Worm (Caenorhabditis elegans) whole organism, L3 larva: ENCODE data around the gene T02E9.6.

ENCODE experiments used
- ZK546.5 ChIP-seq: sonication (generic microtip); optimal IDR thresholded peaks from 2 replicates; lab custom pipeline; 2017; ENCODE audit warnings: missing biosample characterization, missing genetic modification characterization
- aly-2 ChIP-seq: fragments of 150-350 bp; optimal IDR thresholded peaks from 2 replicates; lab custom pipeline; 2014; ENCODE audit warnings: missing biosample characterization, missing genetic modification characterization
- ama-1 ChIP-seq: fragments of 150-350 bp; optimal IDR thresholded peaks from 2 replicates; lab custom pipeline; 2018
- ceh-16 ChIP-seq: sonication (generic microtip); optimal IDR thresholded peaks from 2 replicates; lab custom pipeline; 2017; ENCODE audit warnings: missing biosample characterization, missing genetic modification characterization
- ceh-28 ChIP-seq: fragments of 150-350 bp; optimal IDR thresholded peaks from 2 replicates; lab custom pipeline; 2014; ENCODE audit warnings: missing biosample characterization, missing genetic modification reagents, missing genetic modification characterization
- ceh-9 ChIP-seq: sonication (generic microtip); optimal IDR thresholded peaks from 2 replicates; lab custom pipeline; 2018; ENCODE audit warnings: missing biosample characterization, missing genetic modification characterization
- egl-27 ChIP-seq: sonication (generic microtip); optimal IDR thresholded peaks from 4 replicates; lab custom pipeline; 2017; ENCODE audit warnings: missing biosample characterization, missing genetic modification reagents, missing genetic modification characterization
- egl-5 ChIP-seq: fragments of 150-350 bp; optimal IDR thresholded peaks from 2 replicates; lab custom pipeline; 2017; ENCODE audit warnings: missing biosample characterization, missing genetic modification reagents, missing genetic modification characterization, inconsistent platforms
- elt-1 ChIP-seq: fragments of 150-350 bp; optimal IDR thresholded peaks from 2 replicates; lab custom pipeline; 2014; ENCODE audit warnings: missing biosample characterization, missing genetic modification characterization
- elt-2 ChIP-seq: sonication (generic microtip); optimal IDR thresholded peaks from 2 replicates; lab custom pipeline; 2016; ENCODE audit warnings: missing genetic modification reagents, mild to moderate bottlenecking, missing genetic modification characterization, missing compliant biosample characterization
- elt-3 ChIP-seq, 3 experiments: fragments of 150-350 bp in 1 of 3; sonication (generic microtip) in 2 of 3; optimal IDR thresholded peaks; 2 replicates in 2 of 3; 4 replicates in 1 of 3; lab custom pipeline; 2014 to 2017; ENCODE audit warnings: missing biosample characterization in 3 of 3, missing genetic modification characterization in 3 of 3
- fkh-10 ChIP-seq: sonication (generic microtip); optimal IDR thresholded peaks from 2 replicates; lab custom pipeline; 2017; ENCODE audit warnings: missing biosample characterization, missing genetic modification reagents, missing genetic modification characterization
- fos-1 ChIP-seq: fragments of 150-350 bp; optimal IDR thresholded peaks from 2 replicates; lab custom pipeline; 2014; ENCODE audit warnings: missing biosample characterization, missing genetic modification characterization
- jun-1 ChIP-seq: fragments of 150-350 bp; optimal IDR thresholded peaks from 2 replicates; lab custom pipeline; 2014; ENCODE audit warnings: missing biosample characterization, missing genetic modification reagents, missing genetic modification characterization
- lin-15B ChIP-seq: fragments of 150-350 bp; optimal IDR thresholded peaks from 2 replicates; lab custom pipeline; 2014; ENCODE audit warnings: missing biosample characterization, missing genetic modification characterization
- lin-39 ChIP-seq: fragments of 150-350 bp; optimal IDR thresholded peaks from 2 replicates; lab custom pipeline; 2018; ENCODE audit warnings: missing biosample characterization, missing genetic modification reagents, missing genetic modification characterization
- lsy-12 ChIP-seq: sonication (generic microtip); optimal IDR thresholded peaks from 2 replicates; lab custom pipeline; 2016; ENCODE audit warnings: mild to moderate bottlenecking, missing genetic modification characterization, missing compliant biosample characterization
- mml-1 ChIP-seq: fragments of 150-350 bp; sonication (generic microtip); optimal IDR thresholded peaks from 3 replicates; lab custom pipeline; 2014; ENCODE audit warnings: missing biosample characterization, missing genetic modification characterization
- nfya-1 ChIP-seq: sonication (generic microtip); optimal IDR thresholded peaks from 2 replicates; lab custom pipeline; 2017; ENCODE audit warnings: missing genetic modification characterization, mild to moderate bottlenecking, missing compliant biosample characterization, antibody characterized with exemption, moderate library complexity; ENCODE audit not compliant: insufficient read depth
- nhr-11 ChIP-seq: fragments of 150-350 bp; optimal IDR thresholded peaks from 2 replicates; lab custom pipeline; 2014; ENCODE audit warnings: missing biosample characterization, missing genetic modification characterization
- nhr-12 ChIP-seq: fragments of 150-350 bp; optimal IDR thresholded peaks from 2 replicates; lab custom pipeline; 2014; ENCODE audit warnings: missing biosample characterization, missing genetic modification characterization
- nhr-25 ChIP-seq: sonication (generic microtip); optimal IDR thresholded peaks from 2 replicates; lab custom pipeline; 2017; ENCODE audit warnings: missing biosample characterization, missing genetic modification characterization
- nhr-28 ChIP-seq: fragments of 150-350 bp; optimal IDR thresholded peaks from 2 replicates; lab custom pipeline; 2014; ENCODE audit warnings: missing biosample characterization, missing genetic modification characterization
- nhr-43 ChIP-seq: sonication (generic microtip); optimal IDR thresholded peaks from 2 replicates; lab custom pipeline; 2016; ENCODE audit warnings: mild to moderate bottlenecking, missing genetic modification characterization, missing compliant biosample characterization; ENCODE audit not compliant: poor library complexity, severe bottlenecking
- nhr-67 ChIP-seq: fragments of 150-350 bp; optimal IDR thresholded peaks from 2 replicates; lab custom pipeline; 2014; ENCODE audit warnings: missing biosample characterization, missing genetic modification characterization
- pha-4 ChIP-seq: fragments of 150-350 bp; optimal IDR thresholded peaks from 2 replicates; lab custom pipeline; 2014; ENCODE audit warnings: missing biosample characterization, missing genetic modification reagents, missing genetic modification characterization
- pqm-1 ChIP-seq: fragments of 150-350 bp; optimal IDR thresholded peaks from 2 replicates; lab custom pipeline; 2017; ENCODE audit warnings: missing biosample characterization, missing genetic modification characterization, inconsistent platforms
- skn-1 ChIP-seq: fragments of 150-350 bp; optimal IDR thresholded peaks from 2 replicates; lab custom pipeline; 2014; ENCODE audit warnings: missing biosample characterization, missing genetic modification characterization
- snpc-4 ChIP-seq: fragments of 150-350 bp; optimal IDR thresholded peaks from 2 replicates; lab custom pipeline; 2014; ENCODE audit warnings: missing biosample characterization, missing genetic modification characterization
- tbx-2 ChIP-seq: sonication (generic microtip); optimal IDR thresholded peaks from 2 replicates; lab custom pipeline; 2016; ENCODE audit warnings: mild to moderate bottlenecking, missing genetic modification characterization, missing compliant biosample characterization
- unc-39 ChIP-seq: sonication (generic microtip); optimal IDR thresholded peaks from 4 replicates; lab custom pipeline; 2017; ENCODE audit warnings: missing biosample characterization, missing genetic modification characterization
- zag-1 ChIP-seq: fragments of 150-350 bp; optimal IDR thresholded peaks from 2 replicates; lab custom pipeline; 2014; ENCODE audit warnings: missing biosample characterization, missing genetic modification characterization
- ztf-4 ChIP-seq: fragments of 150-350 bp; optimal IDR thresholded peaks from 2 replicates; lab custom pipeline; 2014; ENCODE audit warnings: missing biosample characterization, missing genetic modification characterization

T02E9.6 gene

DNA sequence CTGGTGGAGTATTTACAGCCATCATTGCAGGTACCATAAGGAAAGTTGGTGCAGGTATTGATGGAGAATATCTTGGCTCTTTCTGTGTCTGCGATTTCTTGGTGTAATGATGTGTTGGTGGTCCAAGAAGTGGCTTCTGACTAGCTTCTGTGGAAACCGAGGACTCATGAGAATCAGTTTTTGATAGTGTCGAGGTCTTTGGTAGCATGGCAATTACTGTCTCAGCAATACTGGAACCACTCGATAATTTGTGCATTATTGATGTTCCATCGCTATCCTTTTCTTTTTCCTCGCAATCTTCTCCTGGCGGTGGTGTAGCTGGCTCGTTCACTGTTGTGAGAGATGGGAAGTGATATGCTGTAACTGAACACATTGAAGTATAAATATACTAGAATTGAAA is 29.5 kb upstream of the T02E9.6 start:
- TF ChIP-seq jun-1 (tag; lab: Kevin White, UChicago) (no peak), lsy-12 (tag; lab: Kevin White, UChicago) (no peak), egl-5 (tag; lab: Kevin White, UChicago) (no peak), nhr-11 (tag; lab: Kevin White, UChicago) (no peak), nhr-28 (tag; lab: Kevin White, UChicago) (no peak), unc-39 (tag; lab: Kevin White, UChicago) (no peak), skn-1 (tag; lab: Kevin White, UChicago) (no peak), nhr-25 (tag; lab: Kevin White, UChicago) (no peak), elt-1 (no peak), ceh-28 (tag; lab: Kevin White, UChicago) (no peak), ceh-9 (tag; lab: Kevin White, UChicago) (no peak)

DNA sequence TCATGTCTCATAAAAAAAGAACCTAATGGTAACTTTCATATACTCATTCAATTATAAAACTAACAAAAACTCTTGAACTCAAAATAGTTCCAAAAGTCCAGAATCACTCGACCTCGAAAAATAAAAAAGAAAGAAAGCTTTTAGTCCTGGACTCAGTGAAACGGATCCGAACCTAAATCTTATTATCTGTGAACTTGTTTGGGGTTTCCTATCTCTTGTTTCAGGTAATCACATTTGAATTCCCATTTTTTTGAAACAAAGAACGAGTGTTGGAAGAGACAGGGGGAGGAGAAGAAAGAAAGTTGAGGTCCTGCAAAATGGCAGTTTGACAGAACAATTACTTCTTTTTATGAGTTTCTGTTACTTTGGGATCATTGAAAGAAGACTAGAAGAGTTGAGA is 20.2 kb upstream of the T02E9.6 start:
- TF ChIP-seq egl-5 (tag; lab: Kevin White, UChicago): no peak
- no peak for TF ChIP-seq pha-4
- no peak for TF ChIP-seq skn-1 (tag; lab: Kevin White, UChicago)
- TF ChIP-seq ceh-28 (tag; lab: Kevin White, UChicago): no peak
- TF ChIP-seq snpc-4 (tag; lab: Kevin White, UChicago): no peak
- TF ChIP-seq ama-1: no peak
- no peak for TF ChIP-seq unc-39 (tag; lab: Kevin White, UChicago)

DNA sequence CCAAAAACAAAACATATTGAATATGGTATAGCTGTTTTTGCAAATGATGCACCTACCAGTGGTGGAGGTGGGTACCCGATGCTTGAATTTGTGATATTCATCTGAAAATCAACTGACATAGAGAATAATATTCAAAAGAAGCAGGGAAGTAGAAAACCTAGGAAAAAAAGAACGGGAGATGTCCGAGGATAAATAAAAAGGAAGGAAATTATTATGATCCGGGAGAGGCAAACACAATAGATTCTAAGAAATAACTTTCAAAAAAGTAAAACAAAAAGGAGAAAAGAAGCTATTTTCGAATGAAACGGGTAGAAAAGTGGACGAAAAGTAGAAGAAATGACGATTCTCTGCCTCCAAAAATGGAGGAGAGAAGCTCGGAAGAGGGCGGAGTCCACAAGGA is 18.8 kb upstream of the T02E9.6 start, which contains the start of gene npr-25:
TSS of gene npr-25 (minus strand) at position 101 of the 400 bp plus-strand sequence.
- TF ChIP-seq lsy-12 (tag; lab: Kevin White, UChicago) (no peak), pqm-1 (tag; lab: Kevin White, UChicago) (no peak), unc-39 (tag; lab: Kevin White, UChicago) (no peak), elt-3 (tag; optimal IDR thresholded peaks at IDR 0.05; lab: Kevin White, UChicago) (no peak), lin-15B (tag; lab: Kevin White, UChicago) (no peak), egl-5 (tag; lab: Kevin White, UChicago) (no peak), nhr-43 (tag; lab: Kevin White, UChicago) (no peak), elt-2 (no peak), nhr-12 (tag; lab: Kevin White, UChicago) (no peak), tbx-2 (no peak), nhr-67 (no peak)

DNA sequence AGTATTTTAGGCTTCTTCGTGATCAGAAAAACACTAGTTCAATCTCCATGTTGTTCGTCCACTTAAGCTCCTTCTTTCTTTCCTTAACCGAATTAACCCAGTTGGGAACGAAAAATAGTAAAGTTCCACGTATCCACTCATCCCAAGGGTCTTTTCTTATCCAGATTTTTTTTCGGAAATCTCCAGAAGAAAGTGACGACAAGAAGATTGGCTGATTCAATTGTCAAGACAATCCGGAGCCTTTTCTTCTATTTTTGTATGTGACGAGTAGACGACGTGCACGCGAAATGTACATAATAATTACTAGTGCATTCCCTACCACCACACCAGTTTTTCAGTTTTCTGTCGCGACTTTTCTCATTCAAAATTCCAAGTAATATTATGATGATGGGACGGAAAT is 17.2 kb upstream of the T02E9.6 start:
- peak; percentile 35 for TF ChIP-seq fkh-10 (GFP tag; lab: Kevin White, UChicago)
- TF ChIP-seq ceh-28 (tag; lab: Kevin White, UChicago): no peak

DNA sequence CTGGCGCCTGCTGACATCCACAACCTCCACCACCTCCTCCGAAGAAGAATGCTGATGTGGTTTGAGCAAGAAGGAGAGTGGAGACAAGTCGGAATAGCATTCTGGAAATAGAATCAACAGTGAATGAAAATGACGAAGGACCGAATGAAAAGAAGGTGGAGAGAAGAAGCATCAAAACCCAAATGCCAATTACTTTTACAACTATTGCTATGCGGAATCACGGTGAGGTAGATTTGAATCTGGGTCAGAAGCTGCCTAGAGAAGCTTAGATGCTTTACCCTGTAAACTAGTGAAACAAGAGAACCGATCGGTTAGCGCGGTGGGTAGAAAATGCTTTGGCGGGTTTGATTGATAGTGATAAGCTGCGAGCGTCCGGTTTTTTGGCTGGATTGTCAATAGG is 12.8 kb upstream of the T02E9.6 start, which contains the start of gene grl-7:
TSS of gene grl-7 (minus strand) at position 101 of the 400 bp plus-strand sequence.
- no peak for TF ChIP-seq zag-1 (tag; lab: Kevin White, UChicago)
- TF ChIP-seq nfya-1 (tag; lab: Kevin White, UChicago): no peak
- TF ChIP-seq ztf-4 (tag; lab: Kevin White, UChicago): no peak
- TF ChIP-seq nhr-11 (tag; lab: Kevin White, UChicago): no peak
- no peak for TF ChIP-seq ZK546.5
- TF ChIP-seq fos-1 (tag; lab: Kevin White, UChicago): no peak
- peak; percentile 30 for TF ChIP-seq nhr-43 (tag; lab: Kevin White, UChicago)
- no peak for TF ChIP-seq elt-3 (tag; optimal IDR thresholded peaks at IDR 0.05; lab: Kevin White, UChicago)

DNA sequence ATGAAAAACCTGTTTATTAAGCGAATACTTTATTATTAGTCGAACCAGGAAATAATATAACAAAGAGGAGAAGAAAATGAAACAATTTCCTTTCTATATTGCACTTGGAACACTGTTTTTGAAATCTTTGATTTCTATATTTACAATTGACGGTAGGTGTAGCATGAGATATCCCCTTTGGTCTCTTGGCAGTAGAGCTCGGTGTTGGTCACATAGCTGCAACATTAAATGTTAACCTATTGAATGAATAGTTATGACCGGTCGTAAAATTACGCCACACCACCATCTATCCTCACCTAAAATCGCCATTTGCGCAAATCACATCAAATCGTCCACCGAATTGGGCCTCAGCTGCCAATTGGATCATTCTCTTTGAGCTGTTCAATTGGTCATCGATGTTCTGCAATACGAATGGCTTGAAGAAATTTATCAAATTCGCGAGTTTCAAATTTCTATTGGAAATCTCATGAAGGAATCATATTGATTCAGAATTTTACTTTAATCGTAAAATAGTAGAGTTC is 10.8 kb upstream of the T02E9.6 start:
- TF ChIP-seq nhr-43 (tag; lab: Kevin White, UChicago) (no peak), nhr-25 (tag; lab: Kevin White, UChicago) (no peak), egl-27 (no peak), fos-1 (tag; lab: Kevin White, UChicago) (no peak), nhr-28 (tag; lab: Kevin White, UChicago) (no peak), ceh-16 (tag; lab: Kevin White, UChicago) (no peak), lin-39 (tag; lab: Kevin White, UChicago) (no peak), egl-5 (tag; lab: Kevin White, UChicago) (no peak), lsy-12 (tag; lab: Kevin White, UChicago) (no peak), nhr-12 (tag; lab: Kevin White, UChicago) (no peak), aly-2 (tag; lab: Kevin White, UChicago) (no peak), mml-1 (tag; lab: Kevin White, UChicago) (no peak), zag-1 (tag; lab: Kevin White, UChicago) (no peak)
